Worm (Caenorhabditis elegans) whole organism, L2 larva: ENCODE data around the gene E02A10.4.

Experiments used
- C34F6.9 ChIP-seq: fragments of 150-350 bp; optimal IDR thresholded peaks from 2 replicates; lab custom pipeline; 2014; ENCODE audit warnings: missing biosample characterization, missing genetic modification characterization
- F13H6.1 ChIP-seq: sonication (generic microtip); optimal IDR thresholded peaks from 2 replicates; lab custom pipeline; 2016; ENCODE audit warnings: missing genetic modification characterization, missing compliant biosample characterization
- Y55F3AM.14 ChIP-seq: fragments of 200-800 bp; sonication (Bioruptor generic); optimal IDR thresholded peaks from 2 replicates; lab custom pipeline; 2018; ENCODE audit warnings: mild to moderate bottlenecking, missing genetic modification characterization, missing compliant biosample characterization
- alr-1 ChIP-seq: fragments of 150-350 bp; optimal IDR thresholded peaks from 2 replicates; lab custom pipeline; 2014; ENCODE audit warnings: missing biosample characterization, missing genetic modification characterization
- aly-2 ChIP-seq: fragments of 150-350 bp; optimal IDR thresholded peaks from 2 replicates; lab custom pipeline; 2014; ENCODE audit warnings: missing biosample characterization, missing genetic modification characterization
- blmp-1 ChIP-seq: sonication (generic microtip); optimal IDR thresholded peaks from 2 replicates; lab custom pipeline; 2017; ENCODE audit warnings: missing genetic modification characterization, mild to moderate bottlenecking, missing compliant biosample characterization, antibody characterized with exemption, moderate library complexity; ENCODE audit not compliant: insufficient read depth
- ceh-16 ChIP-seq: fragments of 150-350 bp; optimal IDR thresholded peaks from 2 replicates; lab custom pipeline; 2014; ENCODE audit warnings: missing biosample characterization, missing genetic modification characterization
- ceh-82 ChIP-seq: fragments of 150-350 bp; optimal IDR thresholded peaks from 2 replicates; lab custom pipeline; 2014; ENCODE audit warnings: missing biosample characterization, missing genetic modification characterization
- crh-2 ChIP-seq: sonication (generic microtip); optimal IDR thresholded peaks from 2 replicates; lab custom pipeline; 2017; ENCODE audit warnings: missing biosample characterization, missing genetic modification characterization
- dmd-4 ChIP-seq: sonication (generic microtip); optimal IDR thresholded peaks from 2 replicates; lab custom pipeline; 2017; ENCODE audit warnings: missing biosample characterization, missing genetic modification characterization
- egl-27 ChIP-seq: sonication (generic microtip); optimal IDR thresholded peaks from 3 replicates; lab custom pipeline; 2017; ENCODE audit warnings: missing biosample characterization, missing genetic modification reagents, missing genetic modification characterization
- elt-1 ChIP-seq: fragments of 150-350 bp; optimal IDR thresholded peaks from 2 replicates; lab custom pipeline; 2014; ENCODE audit warnings: missing biosample characterization, missing genetic modification characterization
- elt-3 ChIP-seq: sonication (generic microtip); optimal IDR thresholded peaks from 2 replicates; lab custom pipeline; 2017; ENCODE audit warnings: missing biosample characterization, missing genetic modification characterization
- lin-11 ChIP-seq: fragments of 150-350 bp; sonication (generic microtip); optimal IDR thresholded peaks from 2 replicates; lab custom pipeline; 2014; ENCODE audit warnings: missing biosample characterization, missing genetic modification characterization, inconsistent platforms, mixed read lengths
- lin-13 ChIP-seq: fragments of 150-350 bp; optimal IDR thresholded peaks from 2 replicates; lab custom pipeline; 2014; ENCODE audit warnings: missing biosample characterization, missing genetic modification reagents, missing genetic modification characterization
- lin-39 ChIP-seq: fragments of 150-350 bp; optimal IDR thresholded peaks from 2 replicates; lab custom pipeline; 2014; ENCODE audit warnings: missing biosample characterization, missing genetic modification reagents, missing genetic modification characterization
- lsy-2 ChIP-seq, 2 experiments: fragments of 150-350 bp in 1 of 2; sonication (generic microtip) in 1 of 2; optimal IDR thresholded peaks; 2 replicates each; lab custom pipeline; 2014 to 2017; ENCODE audit warnings: missing biosample characterization in 2 of 2, missing genetic modification characterization in 2 of 2
- mab-5 ChIP-seq: fragments of 150-350 bp; optimal IDR thresholded peaks from 2 replicates; lab custom pipeline; 2014; ENCODE audit warnings: missing biosample characterization, missing genetic modification characterization
- mbf-1 ChIP-seq: sonication (generic microtip); optimal IDR thresholded peaks from 2 replicates; lab custom pipeline; 2017; ENCODE audit warnings: missing biosample characterization, missing genetic modification characterization
- mdl-1 ChIP-seq, 2 experiments: fragments of 150-350 bp in 1 of 2; sonication (generic microtip) in 1 of 2; optimal IDR thresholded peaks; 2 replicates each; lab custom pipeline; 2017; ENCODE audit warnings: missing biosample characterization in 2 of 2, missing genetic modification characterization in 2 of 2
- nhr-12 ChIP-seq: fragments of 150-350 bp; optimal IDR thresholded peaks from 2 replicates; lab custom pipeline; 2014; ENCODE audit warnings: missing biosample characterization, missing genetic modification characterization
- nhr-129 ChIP-seq: fragments of 150-350 bp; optimal IDR thresholded peaks from 2 replicates; lab custom pipeline; 2014; ENCODE audit warnings: missing biosample characterization, missing genetic modification characterization
- nhr-237 ChIP-seq: fragments of 150-350 bp; optimal IDR thresholded peaks from 2 replicates; lab custom pipeline; 2014; ENCODE audit warnings: missing biosample characterization, missing genetic modification characterization
- nhr-25 ChIP-seq: fragments of 150-350 bp; sonication (generic microtip); optimal IDR thresholded peaks from 3 replicates; lab custom pipeline; 2014; ENCODE audit warnings: missing biosample characterization, missing genetic modification characterization
- nhr-6 ChIP-seq: fragments of 150-350 bp; optimal IDR thresholded peaks from 2 replicates; lab custom pipeline; 2014; ENCODE audit warnings: missing biosample characterization, missing genetic modification characterization
- nhr-77 ChIP-seq: fragments of 150-350 bp; optimal IDR thresholded peaks from 2 replicates; lab custom pipeline; 2014; ENCODE audit warnings: missing biosample characterization, missing genetic modification characterization
- peb-1 ChIP-seq: fragments of 150-350 bp; optimal IDR thresholded peaks from 2 replicates; lab custom pipeline; 2014; ENCODE audit warnings: missing biosample characterization, missing genetic modification characterization
- sma-9 ChIP-seq, 2 experiments: fragments of 150-350 bp in 1 of 2; sonication (generic microtip) in 1 of 2; optimal IDR thresholded peaks; 2 replicates each; lab custom pipeline; 2014 to 2016; ENCODE audit warnings: missing genetic modification characterization in 2 of 2, mild to moderate bottlenecking in 1 of 2, missing biosample characterization in 1 of 2, missing compliant biosample characterization in 1 of 2, missing genetic modification reagents in 1 of 2, moderate library complexity in 1 of 2
- snpc-4 ChIP-seq: fragments of 150-350 bp; optimal IDR thresholded peaks from 2 replicates; lab custom pipeline; 2014; ENCODE audit warnings: missing biosample characterization, missing genetic modification characterization
- unc-39 ChIP-seq: fragments of 150-350 bp; optimal IDR thresholded peaks from 2 replicates; lab custom pipeline; 2014; ENCODE audit warnings: missing biosample characterization, missing genetic modification characterization
- unc-62 ChIP-seq: fragments of 150-350 bp; optimal IDR thresholded peaks from 2 replicates; lab custom pipeline; 2014; ENCODE audit warnings: missing biosample characterization, missing genetic modification reagents, missing genetic modification characterization
- zag-1 ChIP-seq: fragments of 150-350 bp; optimal IDR thresholded peaks from 2 replicates; lab custom pipeline; 2014; ENCODE audit warnings: missing biosample characterization, missing genetic modification characterization
- ztf-1 ChIP-seq: fragments of 200-800 bp; sonication (Bioruptor generic); conservative IDR thresholded peaks from 2 replicates; pipeline ENCODE4 v1.3.6; 2022; ENCODE audit warnings: missing genetic modification characterization, missing compliant biosample characterization
- ztf-11 ChIP-seq: sonication (generic microtip); optimal IDR thresholded peaks from 2 replicates; lab custom pipeline; 2017; ENCODE audit warnings: missing biosample characterization, missing genetic modification characterization
- ztf-4 ChIP-seq: fragments of 150-350 bp; optimal IDR thresholded peaks from 2 replicates; lab custom pipeline; 2014; ENCODE audit warnings: missing biosample characterization, missing genetic modification characterization

E02A10.4 gene

DNA sequence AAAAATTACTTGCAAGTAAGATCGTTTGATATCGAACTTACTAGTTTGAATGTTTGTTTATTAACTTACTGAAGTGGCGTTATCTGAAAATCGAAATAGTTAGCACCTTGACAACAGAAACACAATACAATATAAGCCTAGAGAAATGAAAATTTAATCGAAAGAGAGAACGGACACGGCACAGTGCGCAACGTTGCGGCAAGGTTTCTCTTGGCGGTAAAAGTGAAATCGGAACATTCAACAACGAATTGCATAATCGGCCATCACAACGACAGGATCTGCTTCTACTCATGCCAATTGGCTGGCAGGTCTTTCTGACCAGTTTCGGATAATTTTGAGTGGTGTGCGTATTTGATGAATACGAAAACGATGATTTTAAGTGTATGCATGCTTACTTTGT, 42.2 kb downstream of the E02A10.4 start, which contains the start of gene dyf-4:
TSS of gene dyf-4 (minus strand) at position 213 of the 400 bp plus-strand sequence.
- TF ChIP-seq lsy-2 (tag; optimal IDR thresholded peaks at IDR 0.05; lab: Kevin White, UChicago) (no peak), elt-3 (tag; lab: Kevin White, UChicago) (no peak), blmp-1 (tag; lab: Kevin White, UChicago) (peak; percentile 14)

- TF ChIP-seq crh-2 (tag; lab: Kevin White, UChicago) (peak; percentile 11), ztf-1 (GFP tag; lab: Robert Waterston, UW) (no peak), mab-5 (tag; lab: Kevin White, UChicago) (peak; percentile 40)
Measured at ce11 chrV:12523356-12523755, 44.4 kb downstream of the E02A10.4 start.

ce11 chrV:12518770-12519169, 49.0 kb downstream of the E02A10.4 start:
- TF ChIP-seq elt-1 (tag; lab: Kevin White, UChicago) (no peak), unc-62 (GFP tag; lab: Kevin White, UChicago) (no peak), alr-1 (tag; lab: Kevin White, UChicago) (no peak), nhr-237 (tag; lab: Kevin White, UChicago) (no peak), egl-27 (tag; lab: Kevin White, UChicago) (no peak), nhr-25 (no peak), zag-1 (tag; lab: Kevin White, UChicago) (no peak), F13H6.1 (peak; percentile 88), nhr-129 (tag; lab: Kevin White, UChicago) (peak; percentile 71), blmp-1 (tag; lab: Kevin White, UChicago) (no peak), nhr-12 (no peak), ceh-82 (tag; lab: Kevin White, UChicago) (no peak), aly-2 (tag; lab: Kevin White, UChicago) (no peak), ztf-1 (GFP tag; lab: Robert Waterston, UW) (no peak), crh-2 (tag; lab: Kevin White, UChicago) (peak; percentile 65), Y55F3AM.14 (GFP tag; lab: Kevin White, UChicago) (no peak), C34F6.9 (tag; lab: Kevin White, UChicago) (peak; percentile 21), lin-39 (no peak), mdl-1 (tag; optimal IDR thresholded peaks at IDR 0.05; lab: Kevin White, UChicago) (no peak), dmd-4 (no peak), lin-11 (no peak), unc-39 (tag; lab: Kevin White, UChicago) (no peak), lsy-2 (tag; optimal IDR thresholded peaks at IDR 0.05; lab: Kevin White, UChicago) (peak in 1 of 2 experiments; percentile 56), ztf-4 (peak; percentile 40), sma-9 (GFP tag; optimal IDR thresholded peaks at IDR 0.05; lab: Kevin White, UChicago) (peak; percentile 77), sma-9 (tag; optimal IDR thresholded peaks at IDR 0.05; lab: Kevin White, UChicago) (no peak), snpc-4 (tag; lab: Kevin White, UChicago) (no peak), ceh-16 (no peak), ztf-11 (tag; lab: Kevin White, UChicago) (no peak), mbf-1 (tag; lab: Kevin White, UChicago) (no peak), peb-1 (no peak), mab-5 (tag; lab: Kevin White, UChicago) (peak; percentile 74)

ce11 chrV:12517757-12518156, 50.0 kb downstream of the E02A10.4 start:
- TF ChIP-seq elt-3 (tag; lab: Kevin White, UChicago): no peak
- peak; percentile 56 for TF ChIP-seq nhr-129 (tag; lab: Kevin White, UChicago)
- TF ChIP-seq F13H6.1: peak; percentile 60
- peak in 1 of 2 experiments; percentile 46 for TF ChIP-seq lsy-2 (tag; optimal IDR thresholded peaks at IDR 0.05; lab: Kevin White, UChicago)
- TF ChIP-seq sma-9 (GFP tag; optimal IDR thresholded peaks at IDR 0.05; lab: Kevin White, UChicago): peak; percentile 31
- no peak for TF ChIP-seq sma-9 (tag; optimal IDR thresholded peaks at IDR 0.05; lab: Kevin White, UChicago)
- TF ChIP-seq C34F6.9 (tag; lab: Kevin White, UChicago): peak; percentile 44
- no peak for TF ChIP-seq nhr-77 (tag; lab: Kevin White, UChicago)
- TF ChIP-seq, all 48 proteins: peak for 5

DNA sequence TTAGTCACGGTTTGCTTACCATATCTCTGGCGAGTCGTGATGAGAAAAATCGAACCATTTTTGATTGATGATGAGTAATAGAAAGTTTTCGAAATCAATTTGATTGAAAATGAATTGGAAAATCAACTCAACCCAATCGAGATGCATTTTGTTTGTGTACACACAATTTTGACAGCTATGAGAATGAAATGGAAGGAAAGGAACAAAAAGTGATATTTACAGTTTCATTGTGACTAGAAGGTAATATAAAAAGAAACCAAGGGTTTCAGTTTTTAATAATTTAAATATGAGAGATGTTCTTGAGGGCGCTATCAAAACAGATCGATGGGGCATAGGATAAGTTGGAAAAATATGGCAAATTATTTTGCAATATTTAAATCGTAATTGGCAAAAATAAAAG, 50.6 kb downstream of the E02A10.4 start, which contains the start of gene cal-1:
TSS of gene cal-1 (minus strand) at position 101 of the 400 bp plus-strand sequence.
- TF ChIP-seq snpc-4 (tag; lab: Kevin White, UChicago) (no peak), ztf-11 (tag; lab: Kevin White, UChicago) (no peak), mdl-1 (tag; optimal IDR thresholded peaks at IDR 0.05; lab: Kevin White, UChicago) (no peak), lin-39 (no peak), lin-13 (GFP tag; lab: Kevin White, UChicago) (no peak), peb-1 (no peak), C34F6.9 (tag; lab: Kevin White, UChicago) (no peak), dmd-4 (no peak), mbf-1 (tag; lab: Kevin White, UChicago) (no peak), nhr-6 (tag; lab: Kevin White, UChicago) (no peak), ceh-82 (tag; lab: Kevin White, UChicago) (no peak), alr-1 (tag; lab: Kevin White, UChicago) (no peak), sma-9 (GFP tag; optimal IDR thresholded peaks at IDR 0.05; lab: Kevin White, UChicago) (no peak), sma-9 (tag; optimal IDR thresholded peaks at IDR 0.05; lab: Kevin White, UChicago) (no peak), ztf-4 (no peak)
